Worm (Caenorhabditis elegans) whole organism, mixed stage, embryonic: ENCODE data around the gene zmp-2.

Source experiments
- M03D4.4 ChIP-seq: sonication (generic microtip); optimal IDR thresholded peaks from 2 replicates; lab custom pipeline; 2017; ENCODE audit warnings: mild to moderate bottlenecking, missing genetic modification characterization, missing compliant biosample characterization
- blmp-1 ChIP-seq: fragments of 150-350 bp; optimal IDR thresholded peaks from 2 replicates; lab custom pipeline; 2014; ENCODE audit warnings: missing biosample characterization, missing genetic modification characterization
- ceh-39 ChIP-seq: fragments of 150-350 bp; optimal IDR thresholded peaks from 2 replicates; lab custom pipeline; 2014; ENCODE audit warnings: missing biosample characterization, missing genetic modification characterization
- ceh-43 ChIP-seq: fragments of 200-800 bp; sonication (Bioruptor generic); optimal IDR thresholded peaks from 2 replicates; lab custom pipeline; 2018; ENCODE audit warnings: mild to moderate bottlenecking, missing genetic modification characterization, moderate library complexity, missing compliant biosample characterization
- ceh-83 ChIP-seq: fragments of 200-800 bp; sonication (Bioruptor generic); optimal IDR thresholded peaks from 2 replicates; lab custom pipeline; 2018; ENCODE audit warnings: mild to moderate bottlenecking, missing genetic modification characterization, missing compliant biosample characterization
- ces-1 ChIP-seq: fragments of 150-350 bp; optimal IDR thresholded peaks from 2 replicates; lab custom pipeline; 2014; ENCODE audit warnings: missing biosample characterization, missing genetic modification reagents, missing genetic modification characterization
- cnd-1 ChIP-seq: fragments of 200-800 bp; sonication (Bioruptor generic); optimal IDR thresholded peaks from 2 replicates; lab custom pipeline; 2018; ENCODE audit warnings: mild to moderate bottlenecking, missing genetic modification characterization, missing compliant biosample characterization
- drap-1 ChIP-seq: fragments of 200-800 bp; sonication (Bioruptor generic); optimal IDR thresholded peaks from 3 replicates; lab custom pipeline; 2018; ENCODE audit warnings: mild to moderate bottlenecking, missing genetic modification characterization, missing compliant biosample characterization
- flh-1 ChIP-seq: fragments of 200-800 bp; sonication (Bioruptor generic); optimal IDR thresholded peaks from 2 replicates; lab custom pipeline; 2018; ENCODE audit warnings: mild to moderate bottlenecking, missing genetic modification characterization, moderate library complexity, missing compliant biosample characterization
- ham-2 ChIP-seq: fragments of 200-800 bp; sonication (Bioruptor generic); optimal IDR thresholded peaks from 2 replicates; lab custom pipeline; 2018; ENCODE audit warnings: mild to moderate bottlenecking, missing genetic modification characterization, missing compliant biosample characterization
- hlh-1 ChIP-seq: fragments of 150-350 bp; optimal IDR thresholded peaks from 2 replicates; lab custom pipeline; 2014; ENCODE audit warnings: missing biosample characterization, missing genetic modification reagents, missing genetic modification characterization
- lin-13 ChIP-seq: fragments of 150-350 bp; optimal IDR thresholded peaks from 2 replicates; lab custom pipeline; 2014; ENCODE audit warnings: missing biosample characterization, missing genetic modification characterization
- lin-32 ChIP-seq: fragments of 200-800 bp; sonication (Bioruptor generic); optimal IDR thresholded peaks from 2 replicates; lab custom pipeline; 2018; ENCODE audit warnings: mild to moderate bottlenecking, missing genetic modification characterization, missing compliant biosample characterization
- lsy-2 ChIP-seq: fragments of 150-350 bp; optimal IDR thresholded peaks from 2 replicates; lab custom pipeline; 2014; ENCODE audit warnings: missing biosample characterization, missing genetic modification characterization
- mab-5 ChIP-seq: fragments of 150-350 bp; optimal IDR thresholded peaks from 2 replicates; lab custom pipeline; 2014; ENCODE audit warnings: missing biosample characterization, missing genetic modification characterization
- mls-2 ChIP-seq: sonication (generic microtip); optimal IDR thresholded peaks from 2 replicates; lab custom pipeline; 2016; ENCODE audit warnings: mild to moderate bottlenecking, missing genetic modification characterization, moderate library complexity, missing compliant biosample characterization
- nhr-12 ChIP-seq: fragments of 150-350 bp; optimal IDR thresholded peaks from 2 replicates; lab custom pipeline; 2014; ENCODE audit warnings: missing biosample characterization, missing genetic modification characterization
- nhr-2 ChIP-seq: fragments of 150-350 bp; optimal IDR thresholded peaks from 2 replicates; lab custom pipeline; 2014; ENCODE audit warnings: missing biosample characterization, missing genetic modification characterization
- nhr-28 ChIP-seq: fragments of 150-350 bp; optimal IDR thresholded peaks from 2 replicates; lab custom pipeline; 2014; ENCODE audit warnings: missing biosample characterization, missing genetic modification characterization
- nhr-76 ChIP-seq: sonication (generic microtip); optimal IDR thresholded peaks from 2 replicates; lab custom pipeline; 2017; ENCODE audit warnings: missing biosample characterization, missing genetic modification characterization
- pha-4 ChIP-seq: fragments of 150-350 bp; optimal IDR thresholded peaks from 2 replicates; lab custom pipeline; 2018; ENCODE audit warnings: missing biosample characterization, missing genetic modification reagents, missing genetic modification characterization
- sem-2 ChIP-seq: fragments of 200-800 bp; sonication (Bioruptor generic); optimal IDR thresholded peaks from 2 replicates; lab custom pipeline; 2018; ENCODE audit warnings: mild to moderate bottlenecking, missing genetic modification characterization, missing compliant biosample characterization
- snpc-4 ChIP-seq: fragments of 150-350 bp; optimal IDR thresholded peaks from 2 replicates; lab custom pipeline; 2014; ENCODE audit warnings: missing biosample characterization, missing genetic modification characterization
- sptf-1 ChIP-seq: sonication (generic microtip); optimal IDR thresholded peaks from 2 replicates; lab custom pipeline; 2017; ENCODE audit warnings: mild to moderate bottlenecking, missing genetic modification characterization, moderate library complexity, missing compliant biosample characterization
- tbx-8 ChIP-seq: fragments of 200-800 bp; sonication (Bioruptor generic); optimal IDR thresholded peaks from 2 replicates; lab custom pipeline; 2018; ENCODE audit warnings: mild to moderate bottlenecking, missing genetic modification characterization, moderate library complexity, missing compliant biosample characterization
- unc-39 ChIP-seq: fragments of 150-350 bp; optimal IDR thresholded peaks from 2 replicates; lab custom pipeline; 2014; ENCODE audit warnings: missing biosample characterization, missing genetic modification characterization
- unc-62 ChIP-seq: fragments of 150-350 bp; optimal IDR thresholded peaks from 2 replicates; lab custom pipeline; 2014; ENCODE audit warnings: missing biosample characterization, missing genetic modification reagents, missing genetic modification characterization
- zip-8 ChIP-seq: fragments of 150-350 bp; optimal IDR thresholded peaks from 2 replicates; lab custom pipeline; 2014; ENCODE audit warnings: missing biosample characterization, missing genetic modification characterization
- ztf-11 ChIP-seq: fragments of 150-350 bp; optimal IDR thresholded peaks from 2 replicates; lab custom pipeline; 2014; ENCODE audit warnings: missing biosample characterization, missing genetic modification characterization

The zmp-2 gene

ce11 chrIII:2647194-2647925 is 11.2 kb downstream of the zmp-2 start:
- TF ChIP-seq ces-1 (no peak), ham-2 (GFP tag; lab: Kevin White, UChicago) (peak; percentile 73)
- TF ChIP-seq, all 35 proteins: peak for 1

- TF ChIP-seq nhr-2 (no peak), M03D4.4 (tag; lab: Kevin White, UChicago) (no peak), sptf-1 (no peak), mls-2 (no peak), lsy-2 (tag; lab: Kevin White, UChicago) (no peak), zip-8 (tag; lab: Kevin White, UChicago) (no peak), cnd-1 (tag; lab: Kevin White, UChicago) (no peak), blmp-1 (tag; lab: Kevin White, UChicago) (no peak), lin-13 (tag; lab: Kevin White, UChicago) (no peak), tbx-8 (no peak), ceh-43 (no peak)
Measured at ce11 chrIII:2651519-2651918, 15.3 kb downstream of the zmp-2 start.

ce11 chrIII:2652704-2653566 is 16.8 kb downstream of the zmp-2 start:
- TF ChIP-seq lin-13 (tag; lab: Kevin White, UChicago) (no peak), hlh-1 (tag; lab: Kevin White, UChicago) (no peak), sptf-1 (no peak), ceh-39 (no peak), tbx-8 (no peak), flh-1 (GFP tag; lab: Kevin White, UChicago) (no peak), snpc-4 (no peak), cnd-1 (tag; lab: Kevin White, UChicago) (no peak), mab-5 (tag; lab: Kevin White, UChicago) (no peak), blmp-1 (tag; lab: Kevin White, UChicago) (no peak), nhr-28 (tag; lab: Kevin White, UChicago) (no peak), unc-62 (no peak), ham-2 (GFP tag; lab: Kevin White, UChicago) (no peak), ceh-43 (no peak), mls-2 (no peak)
- TF ChIP-seq, all 35 proteins: peak for 0

ce11 chrIII:2656168-2656567 is 20.0 kb downstream of the zmp-2 start:
- no peak for TF ChIP-seq ces-1
- no peak for TF ChIP-seq ceh-83 (GFP tag; lab: Kevin White, UChicago)
- TF ChIP-seq tbx-8, result no peak
- no peak for TF ChIP-seq ztf-11
- TF ChIP-seq sem-2, result no peak
- no peak for TF ChIP-seq mab-5 (tag; lab: Kevin White, UChicago)
- TF ChIP-seq hlh-1 (tag; lab: Kevin White, UChicago), result no peak
- TF ChIP-seq lin-13 (tag; lab: Kevin White, UChicago), result no peak
- no peak for TF ChIP-seq sptf-1
- TF ChIP-seq blmp-1 (tag; lab: Kevin White, UChicago), result no peak
- TF ChIP-seq nhr-12 (tag; lab: Kevin White, UChicago), result no peak
- TF ChIP-seq pha-4 (tag; lab: Kevin White, UChicago), result no peak
- no peak for TF ChIP-seq unc-39 (tag; lab: Kevin White, UChicago)
- no peak for TF ChIP-seq drap-1 (GFP tag; lab: Kevin White, UChicago)
- TF ChIP-seq mls-2, result no peak
- no peak for TF ChIP-seq nhr-28 (tag; lab: Kevin White, UChicago)
- TF ChIP-seq ceh-39, result no peak
- TF ChIP-seq, all 35 proteins: peak for 0

- TF ChIP-seq lin-32 (GFP tag; lab: Kevin White, UChicago), result no peak
- no peak for TF ChIP-seq tbx-8
- no peak for TF ChIP-seq nhr-76
- no peak for TF ChIP-seq ceh-83 (GFP tag; lab: Kevin White, UChicago)
- no peak for TF ChIP-seq sem-2
- no peak for TF ChIP-seq ces-1
- TF ChIP-seq M03D4.4 (tag; lab: Kevin White, UChicago), result no peak
Measured at ce11 chrIII:2657783-2658182, 21.6 kb downstream of the zmp-2 start, which contains the start of gene let-805. Gene let-805 (plus strand): TSS chrIII:2658083.
